Worm (Caenorhabditis elegans): ENCODE data around the gene plp-1.
A peak's percentile ranks its signal among the peaks of the same experiment; 100 is the strongest.

Gene plp-1

DNA sequence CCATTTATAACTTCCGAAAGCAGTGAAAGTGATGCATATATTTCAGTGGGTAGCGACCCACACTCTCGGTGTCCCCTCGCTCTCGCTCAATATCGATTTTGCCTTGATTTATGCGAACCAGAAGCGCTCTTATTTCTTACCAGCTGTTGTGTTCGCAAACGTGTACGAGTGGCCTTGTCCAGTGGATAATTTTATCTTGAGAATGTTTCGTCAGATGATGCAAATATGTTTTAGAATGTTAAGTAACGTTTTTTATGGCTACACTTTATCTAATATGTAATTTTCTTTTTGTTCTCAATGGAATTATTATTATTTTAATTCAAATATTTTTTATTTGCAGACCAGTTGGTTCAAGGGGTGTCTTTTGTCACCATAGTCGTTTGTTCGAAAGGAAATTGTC, at the start of gene plp-1:
TSS of gene plp-1 (plus strand) at position 341 of the 400 bp plus-strand sequence.
- TF ChIP-seq lin-39 (tag; optimal IDR thresholded peaks at IDR 0.05) (no peak), mep-1 (tag; optimal IDR thresholded peaks at IDR 0.05) (peak; percentile 19), blmp-1 (tag; optimal IDR thresholded peaks at IDR 0.05) (peak; percentile 17)

ce11 chrIV:7585273-7585882, 47.8 kb upstream of the plp-1 start:
- TF ChIP-seq zip-4 (GFP tag; optimal IDR thresholded peaks at IDR 0.05) (no peak), ceh-82 (tag; optimal IDR thresholded peaks at IDR 0.05) (peak in 2 of 3 experiments; percentile 15 to 40), unc-30 (tag; optimal IDR thresholded peaks at IDR 0.05) (no peak), lin-14 (GFP tag; optimal IDR thresholded peaks at IDR 0.05) (peak; percentile 58)

ce11 chrIV:7586972-7587371, 46.2 kb upstream of the plp-1 start:
- peak; percentile 79 for TF ChIP-seq fkh-10 (GFP tag; optimal IDR thresholded peaks at IDR 0.05)
- no peak for TF ChIP-seq swsn-7 (tag; optimal IDR thresholded peaks at IDR 0.05)
- TF ChIP-seq aha-1 (tag; optimal IDR thresholded peaks at IDR 0.05): no peak
- TF ChIP-seq dsc-1 (tag; optimal IDR thresholded peaks at IDR 0.05): no peak
- no peak for TF ChIP-seq egl-13 (tag; optimal IDR thresholded peaks at IDR 0.05)
- no peak for TF ChIP-seq ceh-8 (GFP tag; optimal IDR thresholded peaks at IDR 0.05)
- TF ChIP-seq jun-1 (tag; optimal IDR thresholded peaks at IDR 0.05): no peak
- peak; percentile 11 for TF ChIP-seq lin-14 (GFP tag; optimal IDR thresholded peaks at IDR 0.05)
- TF ChIP-seq nhr-20 (tag; optimal IDR thresholded peaks at IDR 0.05): no peak
- TF ChIP-seq mef-2 (tag; optimal IDR thresholded peaks at IDR 0.05): no peak

ce11 chrIV:7588631-7589030, 44.5 kb upstream of the plp-1 start, which contains the start of gene cla-1:
TSS of gene cla-1 (plus strand) at chrIV:7588931.
- TF ChIP-seq lin-14 (GFP tag; optimal IDR thresholded peaks at IDR 0.05) (peak; percentile 33), F16B12.6 (tag; optimal IDR thresholded peaks at IDR 0.05) (no peak), sox-4 (tag; optimal IDR thresholded peaks at IDR 0.05) (no peak)

DNA sequence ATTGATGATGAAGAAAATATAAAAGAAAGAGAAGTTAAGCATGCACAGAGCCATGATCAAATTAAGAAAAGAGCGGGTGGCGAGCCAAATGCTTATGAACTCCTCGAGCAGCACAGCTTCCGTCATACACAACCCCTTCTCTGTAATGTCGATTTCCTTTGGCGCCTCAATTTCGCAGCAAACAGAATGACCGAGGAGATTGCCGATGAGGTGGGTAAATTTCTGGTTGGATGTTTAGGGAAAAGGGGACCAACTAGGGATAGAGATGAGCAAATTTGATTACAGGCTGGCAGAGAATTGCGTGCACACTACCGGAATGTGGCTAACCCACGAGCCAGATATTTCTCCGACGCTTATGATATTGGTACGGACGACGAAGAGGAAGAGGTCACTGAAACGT, 27.7 kb upstream of the plp-1 start:
- TF ChIP-seq lin-14 (GFP tag; optimal IDR thresholded peaks at IDR 0.05) (peak; percentile 4), ztf-4 (tag; optimal IDR thresholded peaks at IDR 0.05) (no peak), zip-4 (GFP tag; optimal IDR thresholded peaks at IDR 0.05) (no peak), fkh-8 (tag; optimal IDR thresholded peaks at IDR 0.05) (no peak)

DNA sequence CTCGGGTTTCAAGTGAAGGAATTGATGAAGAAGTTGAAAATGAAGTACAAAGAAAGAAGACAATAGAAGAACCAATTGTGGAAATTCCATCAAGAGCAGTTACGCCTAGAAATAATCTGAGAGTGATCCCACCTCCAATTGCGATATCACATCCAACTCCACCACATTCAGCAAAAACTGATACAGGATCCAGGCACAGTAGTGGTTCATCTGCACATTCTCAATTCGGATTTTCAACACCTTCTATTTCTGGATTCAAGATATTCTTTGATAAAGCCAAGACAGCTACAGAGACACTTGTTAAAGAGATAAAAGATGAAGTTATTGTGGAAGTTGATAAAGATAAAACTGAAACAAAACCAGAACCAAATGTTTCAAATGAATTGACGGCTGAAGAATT, 25.0 kb upstream of the plp-1 start:
- TF ChIP-seq hpl-2 (GFP tag; optimal IDR thresholded peaks at IDR 0.05) (no peak), fkh-8 (tag; optimal IDR thresholded peaks at IDR 0.05) (no peak), zip-4 (GFP tag; optimal IDR thresholded peaks at IDR 0.05) (no peak), unc-86 (tag; optimal IDR thresholded peaks at IDR 0.05) (no peak), swsn-7 (tag; optimal IDR thresholded peaks at IDR 0.05) (no peak), alr-1 (tag; optimal IDR thresholded peaks at IDR 0.05; ENCODE audit: borderline replicate concordance) (no peak)

DNA sequence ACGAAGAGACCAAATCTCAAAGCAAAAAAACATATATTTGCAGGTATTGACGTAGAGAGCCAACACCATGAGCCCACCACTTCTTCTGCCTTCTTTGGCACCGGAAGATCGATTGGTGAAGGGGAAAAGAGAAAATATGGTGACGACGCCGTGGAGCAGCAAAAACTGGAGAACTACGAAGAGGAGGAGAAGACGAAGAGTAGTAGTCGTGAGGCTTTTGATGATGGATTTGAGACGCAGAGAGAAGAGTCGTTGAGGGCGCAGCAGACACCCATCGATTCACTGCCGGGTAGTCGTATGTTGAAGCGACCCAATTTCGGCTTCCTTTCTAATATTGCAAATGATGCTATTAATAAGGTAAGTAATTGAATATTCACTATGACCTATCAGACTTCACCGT, 21.8 kb upstream of the plp-1 start:
- TF ChIP-seq unc-62 (GFP tag; optimal IDR thresholded peaks at IDR 0.05) (no peak), ceh-82 (tag; optimal IDR thresholded peaks at IDR 0.05) (peak in 1 of 3 experiments; percentile 49), mdl-1 (tag; optimal IDR thresholded peaks at IDR 0.05) (no peak), ceh-88 (GFP tag; IDR thresholded peaks at IDR 0.05) (no peak), nhr-47 (tag; optimal IDR thresholded peaks at IDR 0.05) (peak; percentile 6), efl-1 (optimal IDR thresholded peaks at IDR 0.05) (no peak), efl-1 (GFP tag; optimal IDR thresholded peaks at IDR 0.05 in 1 of 2) (no peak), fkh-8 (tag; optimal IDR thresholded peaks at IDR 0.05) (peak; percentile 44), lin-14 (GFP tag; optimal IDR thresholded peaks at IDR 0.05) (peak; percentile 60), egl-13 (tag; optimal IDR thresholded peaks at IDR 0.05) (peak; percentile 29)
